Fruit fly (Drosophila melanogaster) whole organism, pupa: Measurements from ENCODE around the gene CG7607.

Experiments used
- CG10348 ChIP-seq: fragments of 200-800 bp; sonication (Bioruptor generic); IDR thresholded peaks from 2 replicates; pipeline ENCODE4 v1.3.6; 2022; ENCODE audit warnings: missing biosample characterization, missing genetic modification characterization
- CG13204 ChIP-seq: fragments of 200-800 bp; sonication (Bioruptor generic); optimal IDR thresholded peaks from 2 replicates; lab custom pipeline; 2018; ENCODE audit warnings: missing biosample characterization, mild to moderate bottlenecking, missing genetic modification characterization, moderate library complexity
- CG14655 ChIP-seq: fragments of 200-800 bp; sonication (Bioruptor generic); optimal IDR thresholded peaks from 3 replicates; lab custom pipeline; 2017; ENCODE audit warnings: mild to moderate bottlenecking, missing biosample characterization, missing genetic modification reagents, missing genetic modification characterization
- CG34367 ChIP-seq: fragments of 200-800 bp; sonication (Bioruptor generic); optimal IDR thresholded peaks from 2 replicates; lab custom pipeline; 2018; ENCODE audit warnings: missing biosample characterization, mild to moderate bottlenecking, missing genetic modification characterization
- CG8159 ChIP-seq: fragments of 200-800 bp; sonication (Bioruptor generic); optimal IDR thresholded peaks from 3 replicates; lab custom pipeline; 2018; ENCODE audit warnings: missing biosample characterization, mild to moderate bottlenecking, missing genetic modification characterization, moderate library complexity
- CG8301 ChIP-seq: fragments of 200-800 bp; sonication (Bioruptor generic); optimal IDR thresholded peaks from 2 replicates; lab custom pipeline; 2018; ENCODE audit warnings: missing biosample characterization, mild to moderate bottlenecking, missing genetic modification characterization
- D1 ChIP-seq: fragments of 200-800 bp; sonication (Bioruptor generic); optimal IDR thresholded peaks from 2 replicates; lab custom pipeline; 2018; ENCODE audit warnings: missing biosample characterization, mild to moderate bottlenecking, missing genetic modification characterization, moderate library complexity
- gl ChIP-seq: fragments of 200-800 bp; sonication (Bioruptor generic); optimal IDR thresholded peaks from 2 replicates; lab custom pipeline; 2018; ENCODE audit warnings: missing biosample characterization, mild to moderate bottlenecking, missing genetic modification characterization
- rn ChIP-seq: fragments of 200-800 bp; sonication (Bioruptor generic); IDR thresholded peaks from 2 replicates; pipeline ENCODE4 v1.3.6; 2022; ENCODE audit warnings: missing biosample characterization, missing genetic modification characterization

DNA sequence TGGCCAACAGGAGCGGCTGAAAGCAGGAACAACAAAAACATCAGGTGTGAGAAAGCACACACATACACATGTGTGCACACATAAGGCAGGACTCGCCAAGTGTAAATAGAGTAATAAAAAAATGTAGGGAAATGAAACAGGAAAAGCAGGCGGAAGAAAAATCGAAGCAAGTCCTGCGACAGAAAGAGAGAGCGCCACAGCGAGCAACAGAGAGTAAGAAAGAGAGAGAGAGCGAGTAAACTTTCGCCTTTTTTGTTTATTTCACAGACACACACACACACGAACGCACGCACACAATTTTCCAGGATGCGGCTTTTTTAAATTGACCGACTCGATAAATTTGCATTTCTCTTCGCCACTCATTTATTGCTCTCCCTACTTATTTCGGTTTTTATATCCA lies 2.6 kb upstream of the CG7607 start:
- no peak for TF ChIP-seq D1 (tag; lab: Kevin White, UChicago)
- TF ChIP-seq CG14655 (GFP tag; lab: Kevin White, UChicago): no peak
- TF ChIP-seq CG8301 (tag; lab: Kevin White, UChicago): no peak
- no peak for TF ChIP-seq CG10348
- no peak for TF ChIP-seq CG13204 (GFP tag; lab: Kevin White, UChicago)
- no peak for TF ChIP-seq CG34367 (tag; lab: Kevin White, UChicago)
- no peak for TF ChIP-seq rn (GFP tag; lab: Robert Waterston, UW)
- TF ChIP-seq CG8159: no peak
- no peak for TF ChIP-seq gl (tag; lab: Kevin White, UChicago)
